Worm (Caenorhabditis elegans) whole organism, L3 larva: ENCODE results near the gene old-1.

ENCODE experiments used
- ceh-9 ChIP-seq: sonication (generic microtip); optimal IDR thresholded peaks from 2 replicates; lab custom pipeline; 2018; ENCODE audit warnings: missing biosample characterization, missing genetic modification characterization
- daf-12 ChIP-seq: fragments of 150-350 bp; optimal IDR thresholded peaks from 2 replicates; lab custom pipeline; 2014; ENCODE audit warnings: missing biosample characterization, missing genetic modification reagents, missing genetic modification characterization
- fkh-10 ChIP-seq: sonication (generic microtip); optimal IDR thresholded peaks from 2 replicates; lab custom pipeline; 2017; ENCODE audit warnings: missing biosample characterization, missing genetic modification reagents, missing genetic modification characterization
- fos-1 ChIP-seq: fragments of 150-350 bp; optimal IDR thresholded peaks from 2 replicates; lab custom pipeline; 2014; ENCODE audit warnings: missing biosample characterization, missing genetic modification characterization
- lin-39 ChIP-seq: fragments of 150-350 bp; optimal IDR thresholded peaks from 2 replicates; lab custom pipeline; 2018; ENCODE audit warnings: missing biosample characterization, missing genetic modification reagents, missing genetic modification characterization
- nfya-1 ChIP-seq: sonication (generic microtip); optimal IDR thresholded peaks from 2 replicates; lab custom pipeline; 2017; ENCODE audit warnings: missing genetic modification characterization, mild to moderate bottlenecking, missing compliant biosample characterization, antibody characterized with exemption, moderate library complexity; ENCODE audit not compliant: insufficient read depth
- nhr-11 ChIP-seq: fragments of 150-350 bp; optimal IDR thresholded peaks from 2 replicates; lab custom pipeline; 2014; ENCODE audit warnings: missing biosample characterization, missing genetic modification characterization
- nhr-76 ChIP-seq: fragments of 150-350 bp; sonication (generic microtip); optimal IDR thresholded peaks from 5 replicates; lab custom pipeline; 2014; ENCODE audit warnings: missing biosample characterization, missing genetic modification characterization
- pha-4 ChIP-seq: fragments of 150-350 bp; optimal IDR thresholded peaks from 2 replicates; lab custom pipeline; 2014; ENCODE audit warnings: missing biosample characterization, missing genetic modification reagents, missing genetic modification characterization
- sea-2 ChIP-seq: fragments of 150-350 bp; sonication (generic microtip); optimal IDR thresholded peaks from 4 replicates; lab custom pipeline; 2014; ENCODE audit warnings: missing biosample characterization, missing genetic modification reagents, missing genetic modification characterization
- skn-1 ChIP-seq: fragments of 150-350 bp; optimal IDR thresholded peaks from 2 replicates; lab custom pipeline; 2014; ENCODE audit warnings: missing biosample characterization, missing genetic modification characterization
- snpc-4 ChIP-seq: fragments of 150-350 bp; optimal IDR thresholded peaks from 2 replicates; lab custom pipeline; 2014; ENCODE audit warnings: missing biosample characterization, missing genetic modification characterization
- unc-62 ChIP-seq: fragments of 150-350 bp; sonication (generic microtip); optimal IDR thresholded peaks from 4 replicates; lab custom pipeline; 2014; ENCODE audit warnings: missing biosample characterization, missing genetic modification reagents, missing genetic modification characterization
- ztf-11 ChIP-seq: fragments of 150-350 bp; optimal IDR thresholded peaks from 2 replicates; lab custom pipeline; 2014; ENCODE audit warnings: missing biosample characterization, missing genetic modification characterization

DNA sequence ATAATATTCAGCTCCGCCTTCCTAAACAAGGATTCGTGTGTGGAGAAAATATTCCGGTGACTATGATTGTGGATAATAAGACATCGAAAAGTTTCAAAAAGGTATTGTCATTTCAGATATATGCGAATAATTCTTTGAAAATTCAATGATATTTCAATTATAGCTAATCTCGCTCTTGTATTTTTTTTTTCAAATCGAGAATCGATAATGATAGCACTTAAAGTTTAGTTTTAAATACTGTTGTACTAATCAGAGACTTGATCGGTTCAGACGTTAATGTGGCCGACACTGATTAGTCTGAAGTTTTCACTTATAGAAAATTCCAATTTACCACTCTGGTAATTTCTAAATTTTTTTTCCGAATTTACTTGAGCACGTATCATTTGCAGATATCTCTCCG, 32.6 kb downstream of the old-1 start:
- TF ChIP-seq sea-2 (GFP tag; lab: Kevin White, UChicago) (no peak), fkh-10 (GFP tag; lab: Kevin White, UChicago) (no peak), nhr-76 (no peak), daf-12 (tag; lab: Kevin White, UChicago) (no peak), snpc-4 (tag; lab: Kevin White, UChicago) (no peak), fos-1 (tag; lab: Kevin White, UChicago) (no peak), unc-62 (no peak), lin-39 (no peak), pha-4 (tag; lab: Kevin White, UChicago) (no peak), ceh-9 (no peak), nfya-1 (tag; lab: Kevin White, UChicago) (no peak), skn-1 (tag; lab: Kevin White, UChicago) (no peak), nhr-11 (tag; lab: Kevin White, UChicago) (no peak), ztf-11 (tag; lab: Kevin White, UChicago) (no peak)
